Worm (Caenorhabditis elegans) whole organism, L2 larva: ENCODE measurements around the gene vps-35.

Experiments used
- C34F6.9 ChIP-seq: fragments of 150-350 bp; optimal IDR thresholded peaks from 2 replicates; lab custom pipeline; 2014; ENCODE audit warnings: missing biosample characterization, missing genetic modification characterization
- R02D3.7 ChIP-seq: fragments of 150-350 bp; optimal IDR thresholded peaks from 2 replicates; lab custom pipeline; 2014; ENCODE audit warnings: missing biosample characterization, missing genetic modification characterization
- Y55F3AM.14 ChIP-seq: fragments of 200-800 bp; sonication (Bioruptor generic); optimal IDR thresholded peaks from 2 replicates; lab custom pipeline; 2018; ENCODE audit warnings: mild to moderate bottlenecking, missing genetic modification characterization, missing compliant biosample characterization
- alr-1 ChIP-seq: fragments of 150-350 bp; optimal IDR thresholded peaks from 2 replicates; lab custom pipeline; 2014; ENCODE audit warnings: missing biosample characterization, missing genetic modification characterization
- aly-2 ChIP-seq: fragments of 150-350 bp; optimal IDR thresholded peaks from 2 replicates; lab custom pipeline; 2014; ENCODE audit warnings: missing biosample characterization, missing genetic modification characterization
- ama-1 ChIP-seq: fragments of 150-350 bp; optimal IDR thresholded peaks from 2 replicates; lab custom pipeline; 2018; ENCODE audit warnings: inconsistent platforms
- blmp-1 ChIP-seq: sonication (generic microtip); optimal IDR thresholded peaks from 2 replicates; lab custom pipeline; 2017; ENCODE audit warnings: missing genetic modification characterization, mild to moderate bottlenecking, missing compliant biosample characterization, antibody characterized with exemption, moderate library complexity; ENCODE audit not compliant: insufficient read depth
- crh-2 ChIP-seq: sonication (generic microtip); optimal IDR thresholded peaks from 2 replicates; lab custom pipeline; 2017; ENCODE audit warnings: missing biosample characterization, missing genetic modification characterization
- dmd-4 ChIP-seq: sonication (generic microtip); optimal IDR thresholded peaks from 2 replicates; lab custom pipeline; 2017; ENCODE audit warnings: missing biosample characterization, missing genetic modification characterization
- egl-27 ChIP-seq: sonication (generic microtip); optimal IDR thresholded peaks from 3 replicates; lab custom pipeline; 2017; ENCODE audit warnings: missing biosample characterization, missing genetic modification reagents, missing genetic modification characterization
- fos-1 ChIP-seq: fragments of 150-350 bp; optimal IDR thresholded peaks from 2 replicates; lab custom pipeline; 2014; ENCODE audit warnings: missing biosample characterization, missing genetic modification characterization
- gmeb-1 ChIP-seq: fragments of 150-350 bp; optimal IDR thresholded peaks from 2 replicates; lab custom pipeline; 2014; ENCODE audit warnings: missing biosample characterization, missing genetic modification characterization
- lin-11 ChIP-seq: fragments of 150-350 bp; sonication (generic microtip); optimal IDR thresholded peaks from 2 replicates; lab custom pipeline; 2014; ENCODE audit warnings: missing biosample characterization, missing genetic modification characterization, inconsistent platforms, mixed read lengths
- lin-13 ChIP-seq: fragments of 150-350 bp; optimal IDR thresholded peaks from 2 replicates; lab custom pipeline; 2014; ENCODE audit warnings: missing biosample characterization, missing genetic modification reagents, missing genetic modification characterization
- lin-39 ChIP-seq: fragments of 150-350 bp; optimal IDR thresholded peaks from 2 replicates; lab custom pipeline; 2014; ENCODE audit warnings: missing biosample characterization, missing genetic modification reagents, missing genetic modification characterization
- lsy-2 ChIP-seq, 2 experiments: fragments of 150-350 bp in 1 of 2; sonication (generic microtip) in 1 of 2; optimal IDR thresholded peaks; 2 replicates each; lab custom pipeline; 2014 to 2017; ENCODE audit warnings: missing biosample characterization in 2 of 2, missing genetic modification characterization in 2 of 2
- mab-5 ChIP-seq: fragments of 150-350 bp; optimal IDR thresholded peaks from 2 replicates; lab custom pipeline; 2014; ENCODE audit warnings: missing biosample characterization, missing genetic modification characterization
- nhr-10 ChIP-seq: sonication (generic microtip); optimal IDR thresholded peaks from 2 replicates; lab custom pipeline; 2017; ENCODE audit warnings: missing biosample characterization, missing genetic modification characterization
- nhr-11 ChIP-seq: fragments of 150-350 bp; optimal IDR thresholded peaks from 2 replicates; lab custom pipeline; 2014; ENCODE audit warnings: missing biosample characterization, missing genetic modification characterization
- nhr-12 ChIP-seq: fragments of 150-350 bp; optimal IDR thresholded peaks from 2 replicates; lab custom pipeline; 2014; ENCODE audit warnings: missing biosample characterization, missing genetic modification characterization
- nhr-129 ChIP-seq: fragments of 150-350 bp; optimal IDR thresholded peaks from 2 replicates; lab custom pipeline; 2014; ENCODE audit warnings: missing biosample characterization, missing genetic modification characterization
- nhr-21 ChIP-seq: fragments of 150-350 bp; optimal IDR thresholded peaks from 2 replicates; lab custom pipeline; 2014; ENCODE audit warnings: missing biosample characterization, missing genetic modification characterization
- nhr-23 ChIP-seq: fragments of 150-350 bp; optimal IDR thresholded peaks from 2 replicates; lab custom pipeline; 2014; ENCODE audit warnings: missing biosample characterization, missing genetic modification reagents, missing genetic modification characterization
- nhr-237 ChIP-seq: fragments of 150-350 bp; optimal IDR thresholded peaks from 2 replicates; lab custom pipeline; 2014; ENCODE audit warnings: missing biosample characterization, missing genetic modification characterization
- nhr-25 ChIP-seq: fragments of 150-350 bp; sonication (generic microtip); optimal IDR thresholded peaks from 3 replicates; lab custom pipeline; 2014; ENCODE audit warnings: missing biosample characterization, missing genetic modification characterization
- nhr-6 ChIP-seq: fragments of 150-350 bp; optimal IDR thresholded peaks from 2 replicates; lab custom pipeline; 2014; ENCODE audit warnings: missing biosample characterization, missing genetic modification characterization
- nhr-77 ChIP-seq: fragments of 150-350 bp; optimal IDR thresholded peaks from 2 replicates; lab custom pipeline; 2014; ENCODE audit warnings: missing biosample characterization, missing genetic modification characterization
- peb-1 ChIP-seq: fragments of 150-350 bp; optimal IDR thresholded peaks from 2 replicates; lab custom pipeline; 2014; ENCODE audit warnings: missing biosample characterization, missing genetic modification characterization
- sma-3 ChIP-seq: sonication (generic microtip); optimal IDR thresholded peaks from 2 replicates; lab custom pipeline; 2016; ENCODE audit warnings: missing genetic modification reagents, missing genetic modification characterization, missing compliant biosample characterization
- sma-9 ChIP-seq, 2 experiments: fragments of 150-350 bp in 1 of 2; sonication (generic microtip) in 1 of 2; optimal IDR thresholded peaks; 2 replicates each; lab custom pipeline; 2014 to 2016; ENCODE audit warnings: missing genetic modification characterization in 2 of 2, mild to moderate bottlenecking in 1 of 2, missing biosample characterization in 1 of 2, missing compliant biosample characterization in 1 of 2, missing genetic modification reagents in 1 of 2, moderate library complexity in 1 of 2
- unc-39 ChIP-seq: fragments of 150-350 bp; optimal IDR thresholded peaks from 2 replicates; lab custom pipeline; 2014; ENCODE audit warnings: missing biosample characterization, missing genetic modification characterization
- unc-55 ChIP-seq: fragments of 150-350 bp; sonication (generic microtip); optimal IDR thresholded peaks from 3 replicates; lab custom pipeline; 2014; ENCODE audit warnings: missing biosample characterization, missing genetic modification reagents, missing genetic modification characterization
- unc-62 ChIP-seq: fragments of 150-350 bp; optimal IDR thresholded peaks from 2 replicates; lab custom pipeline; 2014; ENCODE audit warnings: missing biosample characterization, missing genetic modification reagents, missing genetic modification characterization
- zag-1 ChIP-seq: fragments of 150-350 bp; optimal IDR thresholded peaks from 2 replicates; lab custom pipeline; 2014; ENCODE audit warnings: missing biosample characterization, missing genetic modification characterization
- ztf-1 ChIP-seq: fragments of 200-800 bp; sonication (Bioruptor generic); conservative IDR thresholded peaks from 2 replicates; pipeline ENCODE4 v1.3.6; 2022; ENCODE audit warnings: missing genetic modification characterization, missing compliant biosample characterization
- ztf-11 ChIP-seq: sonication (generic microtip); optimal IDR thresholded peaks from 2 replicates; lab custom pipeline; 2017; ENCODE audit warnings: missing biosample characterization, missing genetic modification characterization
- ztf-4 ChIP-seq: fragments of 150-350 bp; optimal IDR thresholded peaks from 2 replicates; lab custom pipeline; 2014; ENCODE audit warnings: missing biosample characterization, missing genetic modification characterization

Gene vps-35

DNA sequence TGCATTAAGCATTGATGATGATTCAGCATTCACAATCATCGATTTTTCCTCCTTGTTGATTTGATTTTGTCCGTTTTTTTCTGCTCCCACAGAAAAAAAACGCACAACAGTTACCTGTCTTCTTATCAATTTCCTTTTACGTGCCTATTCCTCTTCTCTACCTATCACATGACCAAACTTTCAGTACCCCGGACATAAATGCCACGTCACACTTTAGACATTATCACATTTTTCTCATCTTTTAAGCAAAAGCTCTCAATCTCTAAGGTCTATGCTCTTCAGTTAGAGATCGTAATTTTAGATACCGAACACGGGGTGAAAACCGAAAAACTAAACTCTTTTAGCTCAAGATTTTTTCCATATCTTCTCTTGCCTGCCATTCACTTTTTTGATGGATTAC is 28.4 kb downstream of the vps-35 start:
- no peak for TF ChIP-seq nhr-6 (tag; lab: Kevin White, UChicago)
- no peak for TF ChIP-seq lin-13 (GFP tag; lab: Kevin White, UChicago)
- no peak for TF ChIP-seq lin-11 (tag; lab: Kevin White, UChicago)
- TF ChIP-seq unc-62 (GFP tag; lab: Kevin White, UChicago) = no peak
- no peak for TF ChIP-seq unc-55 (GFP tag; lab: Kevin White, UChicago)
- no peak for TF ChIP-seq egl-27 (tag; lab: Kevin White, UChicago)
- no peak for TF ChIP-seq ztf-1 (GFP tag; lab: Robert Waterston, UW)
- TF ChIP-seq mab-5 (tag; lab: Kevin White, UChicago) = no peak
- no peak for TF ChIP-seq blmp-1
- no peak for TF ChIP-seq C34F6.9 (tag; lab: Kevin White, UChicago)
- TF ChIP-seq sma-9 (GFP tag; optimal IDR thresholded peaks at IDR 0.05; lab: Kevin White, UChicago) = peak; percentile 61
- TF ChIP-seq sma-9 (tag; optimal IDR thresholded peaks at IDR 0.05; lab: Kevin White, UChicago) = no peak
- TF ChIP-seq lin-39 (tag; lab: Kevin White, UChicago) = no peak
- no peak for TF ChIP-seq unc-39
- peak; percentile 69 for TF ChIP-seq fos-1 (tag; lab: Kevin White, UChicago)
- no peak for TF ChIP-seq nhr-237 (tag; lab: Kevin White, UChicago)
- no peak for TF ChIP-seq nhr-25 (tag; lab: Kevin White, UChicago)
- TF ChIP-seq crh-2 (tag; lab: Kevin White, UChicago) = peak; percentile 97
- no peak for TF ChIP-seq ztf-4 (tag; lab: Kevin White, UChicago)
- TF ChIP-seq Y55F3AM.14 (GFP tag; lab: Kevin White, UChicago) = no peak
- TF ChIP-seq ztf-11 (tag; lab: Kevin White, UChicago) = no peak
- TF ChIP-seq alr-1 (tag; lab: Kevin White, UChicago) = no peak
- peak; percentile 48 for TF ChIP-seq gmeb-1
- TF ChIP-seq dmd-4 (tag; lab: Kevin White, UChicago) = no peak
- TF ChIP-seq sma-3 (GFP tag; lab: Kevin White, UChicago) = peak; percentile 20
- no peak for TF ChIP-seq zag-1

DNA sequence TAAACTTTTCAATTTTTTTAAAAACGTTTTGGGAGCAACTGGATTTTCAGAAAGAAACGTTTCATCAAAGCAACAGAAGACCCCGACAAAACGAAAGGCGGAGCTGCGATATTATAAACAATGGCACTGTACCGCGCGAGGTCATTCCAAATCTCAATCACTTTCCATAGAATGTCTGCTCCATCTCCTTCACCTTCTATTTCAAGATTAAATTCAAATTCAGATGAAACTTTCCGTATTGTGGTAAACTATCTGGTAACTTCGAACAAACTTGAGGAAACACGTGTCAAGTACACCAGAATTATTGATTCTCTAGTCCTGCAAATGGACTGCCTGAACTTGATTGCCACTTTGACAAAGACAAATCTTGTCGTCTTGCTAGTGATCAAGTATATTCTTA is 33.2 kb downstream of the vps-35 start, which contains the start of gene F28B12.6:
TSS of gene F28B12.6 (plus strand) at position 49 of the 400 bp plus-strand sequence.
- TF ChIP-seq sma-3 (GFP tag; lab: Kevin White, UChicago) (peak; percentile 10), peb-1 (tag; lab: Kevin White, UChicago) (no peak)

DNA sequence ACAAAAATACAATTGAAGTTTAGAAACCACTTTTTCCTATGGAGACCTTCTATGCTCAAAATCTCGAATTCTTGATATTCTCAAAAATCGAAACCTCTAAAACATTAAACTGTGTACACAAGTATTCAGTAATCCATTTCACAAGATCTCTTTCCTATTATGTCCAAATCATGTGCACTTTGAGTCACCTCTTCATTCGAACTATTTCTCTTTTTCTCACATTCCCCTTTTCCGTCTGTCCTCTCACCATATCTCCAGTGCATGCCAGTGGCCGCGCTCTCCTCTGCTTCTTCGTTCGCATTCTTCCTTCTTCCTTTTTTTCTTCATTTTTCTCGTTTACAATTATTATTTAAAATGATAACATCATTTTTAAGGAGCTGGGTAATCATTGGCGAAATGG is 35.0 kb downstream of the vps-35 start, which contains the start of gene F28B12.1:
TSS of gene F28B12.1 (plus strand) at position 335 of the 400 bp plus-strand sequence.
- TF ChIP-seq lsy-2 (tag; optimal IDR thresholded peaks at IDR 0.05; lab: Kevin White, UChicago) (peak in 1 of 2 experiments; percentile 61), nhr-129 (tag; lab: Kevin White, UChicago) (peak; percentile 43), lin-13 (GFP tag; lab: Kevin White, UChicago) (no peak), unc-55 (GFP tag; lab: Kevin White, UChicago) (peak; percentile 40), nhr-11 (no peak), fos-1 (tag; lab: Kevin White, UChicago) (peak; percentile 23), C34F6.9 (tag; lab: Kevin White, UChicago) (peak; percentile 75), nhr-12 (tag; lab: Kevin White, UChicago) (no peak)

DNA sequence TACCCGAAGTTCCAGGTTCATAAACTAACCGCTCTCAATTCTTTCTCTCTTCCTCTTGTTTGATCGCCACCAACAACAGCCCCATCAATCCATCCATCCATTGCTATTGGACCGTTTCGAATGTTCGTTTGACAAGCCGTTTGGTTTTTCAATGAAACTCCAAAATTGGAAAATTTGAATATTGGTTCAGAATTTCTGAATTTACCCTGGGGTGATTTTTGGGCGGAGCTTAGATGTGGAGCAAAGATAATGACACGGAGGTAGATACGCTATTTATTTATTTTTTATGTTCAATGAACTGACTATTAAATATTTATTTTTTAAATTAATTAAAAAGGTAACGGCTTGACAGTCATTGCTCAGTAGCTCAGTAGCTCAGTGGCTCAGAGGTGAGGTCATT is 36.7 kb downstream of the vps-35 start, which contains the start of gene B0034.2:
TSS of gene B0034.2 (minus strand) at position 101 of the 400 bp plus-strand sequence.
- TF ChIP-seq mab-5 (tag; lab: Kevin White, UChicago) = no peak
- TF ChIP-seq lsy-2 (tag; optimal IDR thresholded peaks at IDR 0.05; lab: Kevin White, UChicago) = no peak
- no peak for TF ChIP-seq C34F6.9 (tag; lab: Kevin White, UChicago)
- no peak for TF ChIP-seq sma-3 (GFP tag; lab: Kevin White, UChicago)
- TF ChIP-seq R02D3.7 (tag; lab: Kevin White, UChicago) = no peak
- TF ChIP-seq ama-1 (lab: Kevin White, UChicago) = no peak
- TF ChIP-seq nhr-10 (tag; lab: Kevin White, UChicago) = no peak
- no peak for TF ChIP-seq ztf-4 (tag; lab: Kevin White, UChicago)
- TF ChIP-seq Y55F3AM.14 (GFP tag; lab: Kevin White, UChicago) = no peak
- TF ChIP-seq nhr-23 (tag; lab: Kevin White, UChicago) = no peak
- no peak for TF ChIP-seq nhr-77 (tag; lab: Kevin White, UChicago)
- TF ChIP-seq crh-2 (tag; lab: Kevin White, UChicago) = no peak
- TF ChIP-seq unc-55 (GFP tag; lab: Kevin White, UChicago) = no peak
- TF ChIP-seq unc-39 = no peak
- TF ChIP-seq nhr-21 (tag; lab: Kevin White, UChicago) = no peak
- no peak for TF ChIP-seq lin-13 (GFP tag; lab: Kevin White, UChicago)
- no peak for TF ChIP-seq aly-2 (tag; lab: Kevin White, UChicago)
- TF ChIP-seq nhr-12 (tag; lab: Kevin White, UChicago) = no peak
